Worm (Caenorhabditis elegans): ENCODE data around the gene spe-39.

spe-39 gene

ce11 chrV:6762361-6762760, 22.9 kb upstream of the spe-39 start, which contains the start of gene T25F10.4:
Gene T25F10.4, minus strand, starts transcription at chrV:6762461.
- TF ChIP-seq ceh-13 (GFP tag; optimal IDR thresholded peaks at IDR 0.05) (no peak), aly-1 (tag; optimal IDR thresholded peaks at IDR 0.05) (no peak), ama-1 (optimal IDR thresholded peaks at IDR 0.05) (no peak), pes-1 (GFP tag; IDR thresholded peaks at IDR 0.05) (no peak), sea-1 (GFP tag; conservative IDR thresholded peaks at IDR 0.05) (no peak), tbx-37 (GFP tag; conservative IDR thresholded peaks at IDR 0.05) (no peak), flt-1 (GFP tag; IDR thresholded peaks at IDR 0.05) (no peak), F13C5.2 (tag; optimal IDR thresholded peaks at IDR 0.05) (no peak), hmg-4 (GFP tag; optimal IDR thresholded peaks at IDR 0.05) (no peak), ceh-36 (tag; optimal IDR thresholded peaks at IDR 0.05) (no peak), B0310.2 (tag; optimal IDR thresholded peaks at IDR 0.05) (no peak), tbx-11 (GFP tag; IDR thresholded peaks at IDR 0.05) (no peak), hmbx-1 (tag; optimal IDR thresholded peaks at IDR 0.05) (no peak), hnd-1 (tag; optimal IDR thresholded peaks at IDR 0.05) (no peak), ets-7 (tag; optimal IDR thresholded peaks at IDR 0.05) (no peak)

DNA sequence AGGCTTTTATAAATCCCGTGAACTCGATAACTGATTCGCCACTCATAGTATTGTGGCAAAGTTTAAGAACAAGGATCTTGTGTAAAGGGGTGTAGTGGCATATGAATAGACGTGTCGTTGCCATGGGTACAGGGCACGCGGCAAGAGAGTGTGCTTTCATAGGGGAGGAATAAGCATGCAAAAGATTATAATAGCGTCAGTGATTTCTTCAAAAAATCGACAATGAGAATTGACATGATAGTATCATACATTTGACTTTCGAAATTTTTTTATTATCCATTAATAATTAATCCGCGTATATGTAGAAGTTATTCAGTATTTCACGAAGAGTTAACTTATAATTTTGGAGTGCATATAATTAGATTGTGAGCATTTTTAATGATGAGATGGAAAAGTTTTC, 20.3 kb upstream of the spe-39 start, which contains the start of gene bbs-8:
bbs-8 (minus strand) TSS at position 101 of the 400 bp plus-strand sequence.
- no peak for TF ChIP-seq pes-1 (GFP tag; IDR thresholded peaks at IDR 0.05)
- no peak for TF ChIP-seq tra-4 (tag; optimal IDR thresholded peaks at IDR 0.05)
- TF ChIP-seq ama-1 (optimal IDR thresholded peaks at IDR 0.05) = no peak
- no peak for TF ChIP-seq aly-1 (tag; optimal IDR thresholded peaks at IDR 0.05)
- TF ChIP-seq F13C5.2 (tag; optimal IDR thresholded peaks at IDR 0.05) = no peak
- no peak for TF ChIP-seq scrt-1 (GFP tag; IDR thresholded peaks at IDR 0.05)
- no peak for TF ChIP-seq tbx-11 (GFP tag; IDR thresholded peaks at IDR 0.05)
- no peak for TF ChIP-seq hmg-4 (GFP tag; optimal IDR thresholded peaks at IDR 0.05)
- TF ChIP-seq ceh-13 (GFP tag; optimal IDR thresholded peaks at IDR 0.05) = no peak
- no peak for TF ChIP-seq hmbx-1 (tag; optimal IDR thresholded peaks at IDR 0.05)
- no peak for TF ChIP-seq B0310.2 (tag; optimal IDR thresholded peaks at IDR 0.05)
- no peak for TF ChIP-seq tbx-37 (GFP tag; conservative IDR thresholded peaks at IDR 0.05)
- TF ChIP-seq ets-7 (tag; optimal IDR thresholded peaks at IDR 0.05) = no peak
- TF ChIP-seq sea-1 (GFP tag; conservative IDR thresholded peaks at IDR 0.05) = no peak
- TF ChIP-seq hnd-1 (tag; optimal IDR thresholded peaks at IDR 0.05) = no peak
- no peak for TF ChIP-seq flt-1 (GFP tag; IDR thresholded peaks at IDR 0.05)
- no peak for TF ChIP-seq ceh-36 (tag; optimal IDR thresholded peaks at IDR 0.05)

DNA sequence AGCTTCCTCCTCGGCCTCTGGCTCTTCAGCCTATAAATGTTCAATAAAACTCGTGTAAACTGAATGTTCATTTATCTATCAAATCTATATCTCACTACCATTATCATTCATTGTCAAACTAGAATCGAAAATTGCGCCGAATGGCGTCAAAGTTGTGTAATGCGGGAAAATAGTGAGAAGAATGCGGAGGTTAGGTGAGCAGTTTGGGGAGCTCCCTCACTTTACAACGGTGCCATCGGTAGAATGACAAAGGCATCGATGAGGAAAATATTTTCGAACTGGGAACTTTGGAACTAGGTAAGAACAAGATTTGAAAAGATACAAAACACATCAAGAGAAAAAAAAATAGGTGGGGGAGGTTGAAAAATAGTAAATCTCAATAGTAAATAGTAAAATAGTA, 17.7 kb upstream of the spe-39 start:
- TF ChIP-seq ama-1 (optimal IDR thresholded peaks at IDR 0.05) (no peak), hnd-1 (tag; optimal IDR thresholded peaks at IDR 0.05) (no peak), F13C5.2 (tag; optimal IDR thresholded peaks at IDR 0.05) (no peak), scrt-1 (GFP tag; IDR thresholded peaks at IDR 0.05) (no peak), hmg-4 (GFP tag; optimal IDR thresholded peaks at IDR 0.05) (no peak), tbx-37 (GFP tag; conservative IDR thresholded peaks at IDR 0.05) (no peak), tbx-11 (GFP tag; IDR thresholded peaks at IDR 0.05) (no peak), hmbx-1 (tag; optimal IDR thresholded peaks at IDR 0.05) (no peak), sea-1 (GFP tag; conservative IDR thresholded peaks at IDR 0.05) (no peak), ets-7 (tag; optimal IDR thresholded peaks at IDR 0.05) (no peak), flt-1 (GFP tag; IDR thresholded peaks at IDR 0.05) (no peak), ceh-36 (tag; optimal IDR thresholded peaks at IDR 0.05) (no peak), B0310.2 (tag; optimal IDR thresholded peaks at IDR 0.05) (no peak), pes-1 (GFP tag; IDR thresholded peaks at IDR 0.05) (no peak), tra-4 (tag; optimal IDR thresholded peaks at IDR 0.05) (no peak), ceh-13 (GFP tag; optimal IDR thresholded peaks at IDR 0.05) (no peak), aly-1 (tag; optimal IDR thresholded peaks at IDR 0.05) (no peak)

DNA sequence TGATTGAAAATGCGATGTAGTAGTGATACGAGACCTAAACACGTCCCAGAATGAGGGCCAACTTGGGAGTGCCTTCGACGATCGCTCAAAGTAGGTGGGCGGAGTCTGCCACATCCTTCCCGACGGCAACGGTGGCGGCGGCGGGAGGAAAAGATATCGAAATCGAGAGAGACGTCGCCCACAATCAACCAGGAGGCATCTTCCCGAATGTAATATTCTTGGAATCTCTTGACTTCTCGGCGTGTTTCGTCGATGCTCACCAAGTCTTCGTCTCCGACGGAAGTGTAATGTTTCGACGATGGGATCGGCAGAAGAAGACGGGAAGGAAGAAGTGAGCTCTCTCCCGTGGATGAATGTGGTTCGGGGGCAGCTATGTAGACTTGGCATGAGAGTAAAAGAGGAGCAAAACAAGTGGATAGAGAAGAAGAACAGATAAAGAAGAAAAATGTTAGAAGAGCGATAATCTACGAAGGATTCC, 16.8 kb upstream of the spe-39 start, which contains the start of the genes T25F10.1 and clik-1:
T25F10.1 (plus strand) TSS at position 51 of the 478 bp plus-strand sequence.
clik-1 (minus strand) TSS at position 281 of the 478 bp plus-strand sequence.
- TF ChIP-seq flt-1 (GFP tag; IDR thresholded peaks at IDR 0.05) (no peak), scrt-1 (GFP tag; IDR thresholded peaks at IDR 0.05) (no peak), pes-1 (GFP tag; IDR thresholded peaks at IDR 0.05) (no peak), hnd-1 (tag; optimal IDR thresholded peaks at IDR 0.05) (no peak), ets-7 (tag; optimal IDR thresholded peaks at IDR 0.05) (no peak), ceh-36 (tag; optimal IDR thresholded peaks at IDR 0.05) (no peak), hmg-4 (GFP tag; optimal IDR thresholded peaks at IDR 0.05) (no peak), B0310.2 (tag; optimal IDR thresholded peaks at IDR 0.05) (no peak), F13C5.2 (tag; optimal IDR thresholded peaks at IDR 0.05) (no peak), tbx-11 (GFP tag; IDR thresholded peaks at IDR 0.05) (no peak), tra-4 (tag; optimal IDR thresholded peaks at IDR 0.05) (no peak), aly-1 (tag; optimal IDR thresholded peaks at IDR 0.05) (no peak), hmbx-1 (tag; optimal IDR thresholded peaks at IDR 0.05) (no peak), ceh-13 (GFP tag; optimal IDR thresholded peaks at IDR 0.05) (no peak), sea-1 (GFP tag; conservative IDR thresholded peaks at IDR 0.05) (no peak), ama-1 (optimal IDR thresholded peaks at IDR 0.05) (no peak), tbx-37 (GFP tag; conservative IDR thresholded peaks at IDR 0.05) (no peak)

DNA sequence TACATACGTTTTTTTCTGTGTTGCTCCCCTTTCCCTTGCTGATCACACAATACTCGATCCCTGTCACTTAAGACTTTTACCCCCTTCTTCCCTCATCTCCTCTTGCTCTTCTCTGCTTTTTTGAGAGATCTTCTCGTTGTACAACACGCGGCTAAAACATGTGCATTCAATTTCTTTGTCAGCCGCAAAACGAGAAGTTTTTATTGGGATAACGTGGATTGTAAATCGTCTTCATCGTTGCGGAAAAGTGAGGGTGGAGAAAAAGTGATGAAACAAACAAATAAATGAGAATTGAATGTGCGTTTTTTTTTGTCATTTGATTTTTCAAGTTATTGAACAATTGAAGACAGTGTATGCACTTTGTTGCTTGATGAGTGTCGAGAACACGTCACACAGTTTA, 15.8 kb upstream of the spe-39 start:
- no peak for TF ChIP-seq aly-1 (tag; optimal IDR thresholded peaks at IDR 0.05)
- no peak for TF ChIP-seq ceh-13 (GFP tag; optimal IDR thresholded peaks at IDR 0.05)
- no peak for TF ChIP-seq ets-7 (tag; optimal IDR thresholded peaks at IDR 0.05)
- TF ChIP-seq tbx-37 (GFP tag; conservative IDR thresholded peaks at IDR 0.05) = no peak
- TF ChIP-seq tra-4 (tag; optimal IDR thresholded peaks at IDR 0.05) = no peak
- TF ChIP-seq ceh-36 (tag; optimal IDR thresholded peaks at IDR 0.05) = no peak
- TF ChIP-seq sea-1 (GFP tag; conservative IDR thresholded peaks at IDR 0.05) = no peak
- no peak for TF ChIP-seq tbx-11 (GFP tag; IDR thresholded peaks at IDR 0.05)
- TF ChIP-seq pes-1 (GFP tag; IDR thresholded peaks at IDR 0.05) = no peak
- TF ChIP-seq scrt-1 (GFP tag; IDR thresholded peaks at IDR 0.05) = no peak
- TF ChIP-seq B0310.2 (tag; optimal IDR thresholded peaks at IDR 0.05) = no peak
- TF ChIP-seq hmg-4 (GFP tag; optimal IDR thresholded peaks at IDR 0.05) = no peak
- no peak for TF ChIP-seq F13C5.2 (tag; optimal IDR thresholded peaks at IDR 0.05)
- no peak for TF ChIP-seq hmbx-1 (tag; optimal IDR thresholded peaks at IDR 0.05)
- TF ChIP-seq ama-1 (optimal IDR thresholded peaks at IDR 0.05) = no peak

DNA sequence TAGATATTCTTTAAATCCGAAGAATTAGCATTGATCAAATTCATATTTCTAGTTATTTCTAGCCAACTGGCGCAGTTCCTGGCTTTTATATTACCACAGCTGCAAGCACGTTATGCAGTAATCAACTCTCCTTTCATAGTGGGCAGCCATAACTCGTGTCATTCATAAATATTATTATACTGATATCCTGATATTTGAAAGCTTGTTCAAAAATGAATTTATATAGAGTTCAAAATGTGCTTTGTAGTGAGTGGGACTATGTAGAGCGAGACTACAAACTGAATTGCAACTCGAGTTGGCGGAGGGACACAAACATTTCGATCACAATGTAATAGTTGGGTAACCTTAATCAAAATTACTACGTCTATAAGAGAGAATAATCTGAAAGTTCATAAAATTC, 13.6 kb upstream of the spe-39 start, which contains the start of gene srh-30:
srh-30 (minus strand) TSS at position 101 of the 400 bp plus-strand sequence.
- TF ChIP-seq B0310.2 (tag; optimal IDR thresholded peaks at IDR 0.05) = no peak
- TF ChIP-seq hnd-1 (tag; optimal IDR thresholded peaks at IDR 0.05) = no peak
- no peak for TF ChIP-seq ceh-36 (tag; optimal IDR thresholded peaks at IDR 0.05)
- no peak for TF ChIP-seq F13C5.2 (tag; optimal IDR thresholded peaks at IDR 0.05)
- TF ChIP-seq tbx-37 (GFP tag; conservative IDR thresholded peaks at IDR 0.05) = no peak
- no peak for TF ChIP-seq ama-1 (optimal IDR thresholded peaks at IDR 0.05)
- no peak for TF ChIP-seq hmg-4 (GFP tag; optimal IDR thresholded peaks at IDR 0.05)
- no peak for TF ChIP-seq aly-1 (tag; optimal IDR thresholded peaks at IDR 0.05)
- no peak for TF ChIP-seq ceh-13 (GFP tag; optimal IDR thresholded peaks at IDR 0.05)
- TF ChIP-seq tra-4 (tag; optimal IDR thresholded peaks at IDR 0.05) = no peak
- no peak for TF ChIP-seq flt-1 (GFP tag; IDR thresholded peaks at IDR 0.05)
- TF ChIP-seq tbx-11 (GFP tag; IDR thresholded peaks at IDR 0.05) = no peak
- no peak for TF ChIP-seq hmbx-1 (tag; optimal IDR thresholded peaks at IDR 0.05)
- TF ChIP-seq ets-7 (tag; optimal IDR thresholded peaks at IDR 0.05) = no peak
- TF ChIP-seq scrt-1 (GFP tag; IDR thresholded peaks at IDR 0.05) = no peak

Data from whole organism, early embryonic.